Fruit fly (Drosophila melanogaster) whole organism, wandering third instar larva: Measurements from ENCODE around the gene Ir8a.

Experiments
- Abd-B ChIP-seq: fragments of >200 bp; optimal IDR thresholded peaks from 2 replicates; lab custom pipeline; 2017; ENCODE audit warnings: missing biosample characterization, missing genetic modification characterization
- CG32264 ChIP-seq: fragments of 200-800 bp; sonication (Bioruptor generic); optimal IDR thresholded peaks from 2 replicates; lab custom pipeline; 2016; ENCODE audit warnings: missing biosample characterization, missing genetic modification characterization
- CG9705 ChIP-seq: fragments of 200-800 bp; sonication (Bioruptor generic); optimal IDR thresholded peaks from 2 replicates; lab custom pipeline; 2018; ENCODE audit warnings: missing biosample characterization, mild to moderate bottlenecking, missing genetic modification characterization
- CrebA ChIP-seq: fragments of 200-800 bp; sonication (Bioruptor generic); optimal IDR thresholded peaks from 2 replicates; lab custom pipeline; 2016; ENCODE audit warnings: missing biosample characterization, mild to moderate bottlenecking, missing genetic modification characterization, borderline replicate concordance
- Dfd ChIP-seq: fragments of >200 bp; optimal IDR thresholded peaks from 2 replicates; lab custom pipeline; 2017; ENCODE audit warnings: missing biosample characterization, missing genetic modification characterization
- Dif ChIP-seq: fragments of 200-275, 200-300 bp; sonication (Bioruptor generic); optimal IDR thresholded peaks from 2 replicates; lab custom pipeline; 2018; ENCODE audit warnings: missing biosample characterization, missing genetic modification characterization; ENCODE audit not compliant: partially characterized antibody
- GATAd ChIP-seq: sonication (Bioruptor generic); optimal IDR thresholded peaks from 2 replicates; lab custom pipeline; 2016; ENCODE audit warnings: missing biosample characterization, missing genetic modification characterization
- HLH106 ChIP-seq: fragments of 200-800 bp; optimal IDR thresholded peaks from 3 replicates; lab custom pipeline; 2019; ENCODE audit warnings: missing biosample characterization, mild to moderate bottlenecking, missing genetic modification characterization, moderate library complexity
- Hnf4 ChIP-seq: fragments of 200-800 bp; sonication (Bioruptor generic); optimal IDR thresholded peaks from 2 replicates; lab custom pipeline; 2016; ENCODE audit warnings: missing biosample characterization, mild to moderate bottlenecking, missing genetic modification characterization
- Hr78 ChIP-seq: fragments of >200 bp; optimal IDR thresholded peaks from 2 replicates; lab custom pipeline; 2017; ENCODE audit warnings: missing biosample characterization, missing genetic modification characterization
- Hr83 ChIP-seq: fragments of 200-300 bp; sonication (Bioruptor generic); optimal IDR thresholded peaks from 2 replicates; lab custom pipeline; 2016; ENCODE audit warnings: missing biosample characterization, mild to moderate bottlenecking, missing genetic modification characterization, moderate library complexity; ENCODE audit not compliant: poor library complexity, severe bottlenecking
- Jra ChIP-seq: sonication (Bioruptor generic); optimal IDR thresholded peaks from 2 replicates; lab custom pipeline; 2016; ENCODE audit warnings: missing biosample characterization, missing genetic modification characterization
- Mio ChIP-seq: sonication (Bioruptor generic); optimal IDR thresholded peaks from 2 replicates; lab custom pipeline; 2016; ENCODE audit warnings: missing biosample characterization, missing genetic modification characterization
- Myc ChIP-seq: fragments of >200 bp; optimal IDR thresholded peaks from 2 replicates; lab custom pipeline; 2017
- N ChIP-seq: fragments of >200 bp; optimal IDR thresholded peaks from 2 replicates; lab custom pipeline; 2018; ENCODE audit warnings: missing biosample characterization, missing external identifiers, missing genetic modification characterization
- OdsH ChIP-seq: fragments of 200-800 bp; sonication (Bioruptor generic); optimal IDR thresholded peaks from 2 replicates; lab custom pipeline; 2016; ENCODE audit warnings: missing biosample characterization, mild to moderate bottlenecking, missing genetic modification characterization
- Rel ChIP-seq, 2 experiments: fragments of 200-800 bp; sonication (Bioruptor generic) in 1 of 2; optimal IDR thresholded peaks; 2 replicates in 1 of 2; 3 replicates in 1 of 2; lab custom pipeline; 2016 to 2019; ENCODE audit warnings: mild to moderate bottlenecking in 2 of 2, missing biosample characterization in 2 of 2, missing genetic modification characterization in 2 of 2, moderate library complexity in 1 of 2
- Sp1 ChIP-seq: fragments of 200-800 bp; sonication (Bioruptor generic); optimal IDR thresholded peaks from 3 replicates; lab custom pipeline; 2019; ENCODE audit warnings: missing biosample characterization, mild to moderate bottlenecking, missing genetic modification characterization, moderate library complexity
- Vsx2 ChIP-seq: fragments of 200-300, 225-300 bp; sonication (Bioruptor generic); optimal IDR thresholded peaks from 2 replicates; lab custom pipeline; 2018; ENCODE audit warnings: missing biosample characterization, missing genetic modification characterization; ENCODE audit not compliant: partially characterized antibody
- br ChIP-seq: fragments of 200-800 bp; sonication (Bioruptor generic); optimal IDR thresholded peaks from 2 replicates; lab custom pipeline; 2016; ENCODE audit warnings: missing biosample characterization, missing genetic modification characterization
- brk ChIP-seq: fragments of 200-800 bp; sonication (Bioruptor generic); optimal IDR thresholded peaks from 2 replicates; lab custom pipeline; 2016; ENCODE audit warnings: missing biosample characterization, mild to moderate bottlenecking, missing genetic modification characterization
- dl ChIP-seq, 2 experiments: fragments of 175-275, 200-275 bp in 1 of 2; fragments of 200-275 bp in 1 of 2; sonication (Bioruptor generic); optimal IDR thresholded peaks; lab custom pipeline; 2018; ENCODE audit warnings: mild to moderate bottlenecking in 2 of 2, missing biosample characterization in 2 of 2, missing genetic modification characterization in 2 of 2, moderate library complexity in 2 of 2; ENCODE audit not compliant: partially characterized antibody in 2 of 2, insufficient read depth in 1 of 2
- dmrt93B ChIP-seq: fragments of 200-800 bp; sonication (Bioruptor generic); optimal IDR thresholded peaks from 2 replicates; lab custom pipeline; 2018; ENCODE audit warnings: missing biosample characterization, mild to moderate bottlenecking, missing genetic modification characterization
- dsf ChIP-seq: sonication (Bioruptor generic); optimal IDR thresholded peaks from 2 replicates; lab custom pipeline; 2016; ENCODE audit warnings: missing biosample characterization, missing genetic modification characterization, borderline replicate concordance
- ey ChIP-seq: fragments of 200-800 bp; sonication (Bioruptor generic); optimal IDR thresholded peaks from 2 replicates; lab custom pipeline; 2016; ENCODE audit warnings: missing biosample characterization, missing genetic modification characterization
- foxo ChIP-seq, 2 experiments: fragments of 200-800 bp; sonication (Bioruptor generic); optimal IDR thresholded peaks; 2 replicates in 1 of 2; 3 replicates in 1 of 2; lab custom pipeline; 2016 to 2017; ENCODE audit warnings: missing biosample characterization in 2 of 2, missing genetic modification characterization in 2 of 2
- fru ChIP-seq: fragments of 200-800 bp; sonication (Bioruptor generic); optimal IDR thresholded peaks from 3 replicates; lab custom pipeline; 2016; ENCODE audit warnings: missing biosample characterization, mild to moderate bottlenecking, missing genetic modification characterization
- h ChIP-seq: fragments of 200-800 bp; sonication (Bioruptor generic); optimal IDR thresholded peaks from 3 replicates; lab custom pipeline; 2016; ENCODE audit warnings: missing biosample characterization, mild to moderate bottlenecking, missing genetic modification characterization
- jim ChIP-seq: fragments of 175-275, 200-325 bp; sonication (Bioruptor generic); optimal IDR thresholded peaks from 2 replicates; lab custom pipeline; 2016; ENCODE audit warnings: missing biosample characterization, mild to moderate bottlenecking, missing genetic modification characterization
- lola ChIP-seq: fragments of >200 bp; optimal IDR thresholded peaks from 2 replicates; lab custom pipeline; 2017; ENCODE audit warnings: missing biosample characterization, missing genetic modification characterization
- pan ChIP-seq: fragments of >200 bp; optimal IDR thresholded peaks from 2 replicates; lab custom pipeline; 2017
- psq ChIP-seq: fragments of 200-800 bp; sonication (Bioruptor generic); optimal IDR thresholded peaks from 3 replicates; lab custom pipeline; 2017; ENCODE audit warnings: missing biosample characterization, mild to moderate bottlenecking, missing genetic modification characterization, moderate library complexity
- rgr ChIP-seq: fragments of 200-800 bp; sonication (Bioruptor generic); optimal IDR thresholded peaks from 3 replicates; lab custom pipeline; 2016; ENCODE audit warnings: missing biosample characterization, mild to moderate bottlenecking, missing genetic modification characterization
- sage ChIP-seq: fragments of 200-800 bp; sonication (Bioruptor generic); optimal IDR thresholded peaks from 2 replicates; lab custom pipeline; 2016; ENCODE audit warnings: missing biosample characterization, mild to moderate bottlenecking, missing genetic modification characterization
- sv ChIP-seq: fragments of 200-800 bp; sonication (Bioruptor generic); optimal IDR thresholded peaks from 3 replicates; lab custom pipeline; 2016; ENCODE audit warnings: missing biosample characterization, missing genetic modification characterization
- tai ChIP-seq: sonication (Bioruptor generic); optimal IDR thresholded peaks from 2 replicates; lab custom pipeline; 2016; ENCODE audit warnings: missing biosample characterization, missing genetic modification characterization
- usp ChIP-seq: fragments of >200 bp; optimal IDR thresholded peaks from 2 replicates; lab custom pipeline; 2017; ENCODE audit warnings: missing biosample characterization, missing genetic modification characterization
- woc ChIP-seq: sonication (Bioruptor generic); optimal IDR thresholded peaks from 2 replicates; lab custom pipeline; 2016; ENCODE audit warnings: missing biosample characterization, mild to moderate bottlenecking, missing genetic modification characterization

Gene Ir8a

dm6 chrX:9195311-9195710, 41.1 kb downstream of the Ir8a start:
- TF ChIP-seq pan (lab: Kevin White, UChicago) (no peak), Rel (GFP tag; optimal IDR thresholded peaks at IDR 0.05; lab: Kevin White, UChicago) (no peak), Rel (tag; optimal IDR thresholded peaks at IDR 0.05; lab: Kevin White, UChicago) (peak; percentile 92), rgr (GFP tag; lab: Kevin White, UChicago) (no peak), Hnf4 (GFP tag; lab: Kevin White, UChicago) (no peak), dmrt93B (GFP tag; lab: Kevin White, UChicago) (no peak), CG9705 (GFP tag; lab: Kevin White, UChicago) (no peak)

- TF ChIP-seq Myc (lab: Kevin White, UChicago) (no peak), Dfd (GFP tag; lab: Kevin White, UChicago) (no peak), CG32264 (GFP tag; lab: Kevin White, UChicago) (no peak), Sp1 (GFP tag; lab: Kevin White, UChicago) (peak; percentile 54), dl (GFP tag; optimal IDR thresholded peaks at IDR 0.05; lab: Kevin White, UChicago; ENCODE audit: insufficient read depth in 1 of 2, partially characterized antibody in 2 of 2) (no peak), usp (GFP tag; lab: Kevin White, UChicago) (no peak), Abd-B (GFP tag; lab: Kevin White, UChicago) (no peak), jim (GFP tag; lab: Kevin White, UChicago) (no peak), dsf (GFP tag; lab: Kevin White, UChicago) (no peak), sv (no peak), brk (GFP tag; lab: Kevin White, UChicago) (no peak), HLH106 (tag; lab: Kevin White, UChicago) (peak; percentile 75), CG9705 (GFP tag; lab: Kevin White, UChicago) (peak; percentile 49), fru (peak; percentile 53), ey (peak; percentile 52), Mio (GFP tag; lab: Kevin White, UChicago) (no peak), Hr83 (no peak), Jra (GFP tag; lab: Kevin White, UChicago) (no peak), psq (peak; percentile 8), GATAd (GFP tag; lab: Kevin White, UChicago) (no peak), Hnf4 (GFP tag; lab: Kevin White, UChicago) (peak; percentile 54), N (GFP tag; lab: Kevin White, UChicago) (no peak), woc (peak; percentile 61), foxo (GFP tag; optimal IDR thresholded peaks at IDR 0.05; lab: Kevin White, UChicago) (peak in 1 of 2 experiments; percentile 63), Hr78 (no peak), lola (GFP tag; lab: Kevin White, UChicago) (no peak), sage (GFP tag; lab: Kevin White, UChicago) (no peak), br (peak; percentile 58), tai (GFP tag; lab: Kevin White, UChicago) (no peak), Vsx2 (GFP tag; lab: Kevin White, UChicago) (no peak), OdsH (GFP tag; lab: Kevin White, UChicago) (no peak), dmrt93B (GFP tag; lab: Kevin White, UChicago) (peak; percentile 34), CrebA (GFP tag; lab: Kevin White, UChicago) (no peak), Rel (GFP tag; optimal IDR thresholded peaks at IDR 0.05; lab: Kevin White, UChicago) (no peak), Rel (tag; optimal IDR thresholded peaks at IDR 0.05; lab: Kevin White, UChicago) (peak; percentile 7), Dif (GFP tag; lab: Kevin White, UChicago) (no peak), rgr (GFP tag; lab: Kevin White, UChicago) (peak; percentile 58), h (GFP tag; lab: Kevin White, UChicago) (peak; percentile 48)
Measured at dm6 chrX:9193604-9194003, 42.8 kb downstream of the Ir8a start, which contains the start of gene CG12106. TSS of gene CG12106 (plus strand) at chrX:9193898.

- TF ChIP-seq CrebA (GFP tag; lab: Kevin White, UChicago) = no peak
- TF ChIP-seq, all 38 proteins: peak for 0
Measured at dm6 chrX:9192429-9192828, 44.0 kb downstream of the Ir8a start, which contains the start of gene CG12056. TSS of gene CG12056 (plus strand) at chrX:9192669.
